Fruit fly (Drosophila melanogaster) whole organism, prepupa: ENCODE measurements around the gene Fancd2.

ENCODE experiments used
- CG11294 ChIP-seq: fragments of 200-800 bp; sonication (Bioruptor generic); IDR thresholded peaks from 2 replicates; pipeline ENCODE4 v1.3.6; 2022; ENCODE audit warnings: missing biosample characterization, missing genetic modification characterization
- CG16779 ChIP-seq: fragments of 200-800 bp; sonication (Bioruptor generic); optimal IDR thresholded peaks from 3 replicates; lab custom pipeline; 2017; ENCODE audit warnings: missing biosample characterization, mild to moderate bottlenecking, missing genetic modification characterization
- CG4318 ChIP-seq: fragments of 200-800 bp; sonication (Bioruptor generic); optimal IDR thresholded peaks from 3 replicates; lab custom pipeline; 2017; ENCODE audit warnings: missing biosample characterization, mild to moderate bottlenecking, missing genetic modification characterization
- CG6808 ChIP-seq: fragments of 200-800 bp; sonication (Bioruptor generic); optimal IDR thresholded peaks from 3 replicates; lab custom pipeline; 2017; ENCODE audit warnings: missing biosample characterization, missing genetic modification characterization, mild to moderate bottlenecking, moderate library complexity, missing genetic modification reagents
- Eip93F ChIP-seq: fragments of 200-800 bp; sonication (Bioruptor generic); optimal IDR thresholded peaks from 2 replicates; lab custom pipeline; 2016; ENCODE audit warnings: missing biosample characterization, mild to moderate bottlenecking, missing genetic modification characterization
- Gug ChIP-seq: fragments of 200-800 bp; sonication (Bioruptor generic); IDR thresholded peaks from 2 replicates; pipeline ENCODE4 v1.3.6; 2022; ENCODE audit warnings: missing biosample characterization, missing genetic modification characterization
- Sox102F ChIP-seq: fragments of 200-800 bp; sonication (Bioruptor generic); optimal IDR thresholded peaks from 2 replicates; lab custom pipeline; 2016; ENCODE audit warnings: missing biosample characterization, mild to moderate bottlenecking, missing genetic modification characterization
- Sox14 ChIP-seq: fragments of 200-800 bp; sonication (Bioruptor generic); optimal IDR thresholded peaks from 3 replicates; lab custom pipeline; 2016; ENCODE audit warnings: missing biosample characterization, missing genetic modification characterization
- eg ChIP-seq: fragments of 200-800 bp; sonication (Bioruptor generic); IDR thresholded peaks from 3 replicates; pipeline ENCODE4 v1.3.6; 2022; ENCODE audit warnings: missing biosample characterization, missing genetic modification characterization
- salr ChIP-seq, 2 experiments: fragments of 200-800 bp; sonication (Bioruptor generic); optimal IDR thresholded peaks; 3 replicates each; lab custom pipeline; 2016 to 2018; ENCODE audit warnings: missing biosample characterization in 2 of 2, missing genetic modification characterization in 2 of 2, mild to moderate bottlenecking in 1 of 2
- spab ChIP-seq: fragments of 200-800 bp; sonication (Bioruptor generic); optimal IDR thresholded peaks from 2 replicates; lab custom pipeline; 2017; ENCODE audit warnings: missing biosample characterization, mild to moderate bottlenecking, missing genetic modification characterization, missing genetic modification reagents
- vri ChIP-seq: fragments of 200-800 bp; sonication (Bioruptor generic); optimal IDR thresholded peaks from 3 replicates; lab custom pipeline; 2016; ENCODE audit warnings: missing biosample characterization, mild to moderate bottlenecking, missing genetic modification characterization

dm6 chr3R:20859845-20860244, 43.9 kb upstream of the Fancd2 start, which contains the start of gene Ir93a:
- TF ChIP-seq vri (GFP tag; lab: Kevin White, UChicago) (no peak), eg (no peak), CG11294 (GFP tag; lab: Robert Waterston, UW) (no peak), Sox14 (no peak), CG4318 (no peak), Gug (no peak), Sox102F (GFP tag; lab: Kevin White, UChicago) (no peak), salr (GFP tag; optimal IDR thresholded peaks at IDR 0.05; lab: Kevin White, UChicago) (no peak), Eip93F (GFP tag; lab: Kevin White, UChicago) (no peak), spab (GFP tag; lab: Kevin White, UChicago) (no peak), CG6808 (GFP tag; lab: Kevin White, UChicago) (no peak), CG16779 (tag; lab: Kevin White, UChicago) (no peak)
